Fruit fly (Drosophila melanogaster): ENCODE results near the gene CG4880.

CG4880 gene

DNA sequence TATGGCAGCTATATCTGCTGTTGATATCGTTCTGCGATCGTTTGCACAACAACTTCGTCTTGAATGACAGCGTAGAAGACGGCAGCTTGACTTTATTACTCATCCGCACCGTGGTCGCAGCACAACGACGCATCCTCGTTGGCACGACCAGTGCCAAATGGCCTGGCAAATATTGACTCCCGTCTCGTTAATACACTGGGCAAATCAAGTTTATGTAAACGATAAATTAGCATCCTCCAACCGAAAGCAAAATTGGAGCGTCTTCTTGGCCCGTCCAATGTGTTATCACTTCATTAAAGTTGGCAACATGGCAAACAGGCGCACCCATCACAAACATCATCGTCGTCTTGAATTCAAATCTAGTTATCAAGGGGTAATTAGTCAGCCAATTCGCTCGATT, 30.8 kb downstream of the CG4880 start (continued):
- no peak for TF ChIP-seq Sox14 (GFP tag; optimal IDR thresholded peaks at IDR 0.05)
- TF ChIP-seq pdm3 (GFP tag; optimal IDR thresholded peaks at IDR 0.05): no peak

DNA sequence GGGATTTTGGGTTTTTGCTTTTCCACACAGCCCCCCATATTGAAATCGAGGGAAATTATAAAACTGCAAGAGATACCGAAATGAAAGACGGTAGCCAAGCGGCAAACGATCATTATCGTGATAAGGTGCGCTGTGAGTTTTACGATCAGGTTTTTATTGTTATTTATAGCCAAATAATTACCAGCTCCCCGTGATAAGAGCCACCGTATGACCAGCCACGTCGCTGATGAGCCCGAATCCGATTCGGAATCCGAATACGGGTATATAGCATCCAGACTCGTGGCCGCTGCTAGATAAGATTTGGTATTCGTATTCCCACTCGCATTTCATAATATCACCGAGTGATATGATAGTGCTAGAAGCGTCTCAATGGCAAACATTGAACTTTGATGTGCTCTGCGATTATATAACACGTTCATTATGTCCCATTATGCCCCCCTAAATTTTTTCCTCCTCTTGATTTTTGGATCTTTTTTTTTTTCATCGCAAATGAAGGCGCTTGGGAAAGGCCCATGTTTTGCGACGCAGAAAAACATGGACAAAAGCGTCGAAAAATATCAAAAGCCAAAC, 32.2 kb downstream of the CG4880 start:
- TF ChIP-seq vri (GFP tag; optimal IDR thresholded peaks at IDR 0.05): peak; percentile 70
- no peak for TF ChIP-seq cyc (GFP tag; optimal IDR thresholded peaks at IDR 0.05)
- TF ChIP-seq svp (GFP tag): peak; percentile 40

DNA sequence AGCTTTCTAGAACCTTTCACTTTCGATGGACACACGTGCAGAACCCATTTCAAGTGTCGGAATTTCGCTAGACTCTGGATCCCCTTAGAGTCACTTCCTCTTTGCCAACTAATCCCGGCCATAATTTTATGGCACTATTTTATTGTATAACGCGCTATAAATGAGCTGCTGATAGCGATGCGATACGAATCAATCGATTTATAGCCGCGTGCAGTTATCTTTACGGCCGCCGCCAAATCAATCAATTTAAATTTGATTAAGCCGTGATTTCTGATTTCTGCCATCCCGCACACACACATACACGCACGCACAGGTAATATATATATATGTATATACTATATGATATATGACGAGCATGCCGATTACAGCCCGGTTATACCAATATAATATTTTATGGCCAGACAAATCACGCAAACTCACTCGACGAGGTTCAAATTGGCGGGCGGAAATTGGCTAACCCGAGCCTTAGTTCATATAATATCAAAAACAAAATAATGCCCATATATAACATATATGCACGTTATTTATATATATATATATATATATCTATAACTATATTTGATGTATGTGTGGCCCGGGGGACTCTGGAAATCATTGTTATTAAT, 34.2 kb downstream of the CG4880 start:
- TF ChIP-seq Gug (GFP tag; IDR thresholded peaks at IDR 0.05): no peak
- no peak for TF ChIP-seq CG11902 (GFP tag; optimal IDR thresholded peaks at IDR 0.05)
- TF ChIP-seq CG3032 (tag; optimal IDR thresholded peaks at IDR 0.05): no peak
- TF ChIP-seq CG11762 (GFP tag; optimal IDR thresholded peaks at IDR 0.05; ENCODE audit: insufficient read depth): no peak
- no peak for TF ChIP-seq CG4318 (GFP tag; optimal IDR thresholded peaks at IDR 0.05)
- no peak for TF ChIP-seq CG8632 (GFP tag; optimal IDR thresholded peaks at IDR 0.05)
- TF ChIP-seq CG6808 (GFP tag; optimal IDR thresholded peaks at IDR 0.05): no peak
- no peak for TF ChIP-seq CG6854 (GFP tag; optimal IDR thresholded peaks at IDR 0.05)
- no peak for TF ChIP-seq eg (GFP tag; IDR thresholded peaks at IDR 0.05)
- no peak for TF ChIP-seq Eip93F (GFP tag; optimal IDR thresholded peaks at IDR 0.05)
- no peak for TF ChIP-seq cyc (GFP tag; optimal IDR thresholded peaks at IDR 0.05)
- TF ChIP-seq CG11294 (GFP tag; IDR thresholded peaks at IDR 0.05): no peak
- no peak for TF ChIP-seq CG9139 (GFP tag; optimal IDR thresholded peaks at IDR 0.05)
- TF ChIP-seq CG7368 (GFP tag; optimal IDR thresholded peaks at IDR 0.05): no peak
- TF ChIP-seq CG6792 (GFP tag; optimal IDR thresholded peaks at IDR 0.05): no peak

DNA sequence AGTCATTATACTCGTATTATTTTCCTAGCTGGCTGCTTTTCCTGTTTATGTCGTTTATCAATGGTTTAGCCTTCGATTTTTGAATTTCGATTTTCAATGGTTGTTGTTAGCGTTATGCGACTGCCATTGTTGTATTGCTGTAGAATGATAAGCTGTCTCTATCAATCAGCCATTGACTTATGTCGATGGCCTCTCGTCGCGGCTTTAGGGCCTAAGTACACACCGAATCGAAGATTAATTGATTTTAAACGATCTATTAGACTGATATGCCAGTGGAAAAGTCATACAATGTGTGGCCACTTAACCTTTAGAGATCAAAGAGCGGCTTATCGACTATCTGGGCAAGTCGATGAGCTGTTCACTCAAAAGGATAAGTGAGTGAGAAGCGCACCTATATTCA, 36.0 kb downstream of the CG4880 start:
- no peak for TF ChIP-seq spab (GFP tag; optimal IDR thresholded peaks at IDR 0.05)
- TF ChIP-seq svp (GFP tag): peak; percentile 78
- no peak for TF ChIP-seq CG6276 (GFP tag; optimal IDR thresholded peaks at IDR 0.05)

DNA sequence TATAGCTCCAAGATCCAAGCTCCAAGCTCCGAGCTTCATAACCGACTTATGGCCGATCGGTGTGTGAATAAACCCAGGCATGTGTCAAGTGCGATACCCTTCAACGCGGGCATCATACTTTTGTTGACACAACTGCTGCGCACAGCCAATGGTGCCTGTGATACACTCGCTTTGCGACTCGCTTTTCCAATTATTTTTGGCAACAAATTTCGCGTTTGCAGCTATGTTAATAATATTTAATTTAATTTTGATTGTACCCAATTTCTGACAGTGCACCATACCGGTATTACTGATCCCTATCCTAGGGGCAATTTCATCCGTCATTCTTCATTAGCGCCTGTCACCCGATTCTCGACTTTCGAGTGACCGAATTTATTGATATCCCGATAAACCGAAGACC, 36.9 kb downstream of the CG4880 start:
- peak; percentile 2 for TF ChIP-seq fkh (GFP tag; optimal IDR thresholded peaks at IDR 0.05)
- TF ChIP-seq eg (GFP tag; IDR thresholded peaks at IDR 0.05): no peak
- peak; percentile 62 for TF ChIP-seq svp (GFP tag)
- peak; percentile 29 for TF ChIP-seq Eip78C (GFP tag)

DNA sequence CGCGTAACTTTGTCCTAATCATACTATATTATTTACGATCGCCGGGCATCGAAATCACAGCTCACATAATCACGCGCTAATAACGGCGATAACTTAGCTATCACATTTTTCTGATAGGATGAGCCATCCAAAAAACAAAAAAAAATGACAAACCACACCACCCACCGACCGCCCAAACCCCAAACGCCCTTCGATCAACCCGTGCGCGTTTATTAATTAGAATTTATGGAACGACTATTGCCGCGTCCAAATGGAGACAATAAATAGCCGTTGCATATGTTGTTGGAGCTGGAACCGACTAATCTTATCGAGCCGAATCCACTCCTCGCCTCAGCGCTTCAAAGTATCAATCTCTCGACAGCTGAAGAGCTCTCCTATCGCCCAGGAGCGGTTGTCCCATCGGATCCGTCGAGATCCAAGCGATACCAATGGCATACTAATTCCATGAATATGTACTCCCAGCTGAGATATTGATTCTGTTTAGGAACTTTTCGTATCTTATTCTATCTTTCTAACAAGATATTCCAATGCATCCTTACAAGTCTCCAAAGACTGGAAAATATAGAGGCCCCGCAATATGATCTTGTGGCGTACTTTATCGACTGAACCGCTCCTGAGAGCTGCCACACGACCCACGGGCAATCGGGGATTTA, 37.6 kb downstream of the CG4880 start:
- TF ChIP-seq net (GFP tag; optimal IDR thresholded peaks at IDR 0.05) (no peak), CG15336 (GFP tag; IDR thresholded peaks at IDR 0.05) (no peak), Smox (GFP tag; optimal IDR thresholded peaks at IDR 0.05) (no peak), CG10669 (GFP tag; optimal IDR thresholded peaks at IDR 0.05) (no peak), vri (GFP tag; optimal IDR thresholded peaks at IDR 0.05) (no peak), eg (GFP tag; IDR thresholded peaks at IDR 0.05) (no peak), CG6808 (GFP tag; optimal IDR thresholded peaks at IDR 0.05) (no peak), lz (GFP tag; optimal IDR thresholded peaks at IDR 0.05) (no peak), Eip78C (GFP tag) (peak; percentile 38), Hr38 (GFP tag; optimal IDR thresholded peaks at IDR 0.05) (no peak), Ets21C (GFP tag; optimal IDR thresholded peaks at IDR 0.05) (no peak), Blimp-1 (GFP tag; optimal IDR thresholded peaks at IDR 0.05) (no peak), CG8632 (GFP tag; optimal IDR thresholded peaks at IDR 0.05) (no peak), svp (GFP tag) (peak; percentile 66)

All from whole organism, prepupa.